Worm (Caenorhabditis elegans): ENCODE measurements around the gene T19C4.5.

Gene T19C4.5

DNA sequence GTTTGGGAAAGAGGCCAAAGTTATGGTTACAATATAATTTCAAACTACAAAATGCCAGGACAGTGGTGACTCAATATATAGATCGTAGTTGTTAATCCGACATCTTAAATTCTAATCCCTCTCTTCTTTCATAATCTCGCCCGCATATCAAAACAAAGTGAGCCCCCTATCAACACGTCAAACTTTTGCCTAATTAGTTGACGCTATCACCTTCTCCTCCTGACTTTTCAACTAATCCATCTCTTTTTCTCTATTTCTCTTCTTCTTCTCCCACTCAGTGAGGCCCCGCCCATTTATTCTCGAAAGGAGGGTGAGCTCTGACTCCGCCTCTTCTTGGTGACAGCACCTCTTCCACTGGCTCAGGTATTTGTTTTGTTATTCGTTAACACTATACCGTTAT lies 39.3 kb downstream of the T19C4.5 start:
- TF ChIP-seq C08G9.2 (tag; optimal IDR thresholded peaks at IDR 0.05) (no peak), Y22D7AL.16 (tag; optimal IDR thresholded peaks at IDR 0.05) (no peak), sox-4 (tag; optimal IDR thresholded peaks at IDR 0.05) (no peak), ceh-24 (tag; optimal IDR thresholded peaks at IDR 0.05) (no peak), lin-11 (tag; optimal IDR thresholded peaks at IDR 0.05) (no peak), ttx-3 (tag; optimal IDR thresholded peaks at IDR 0.05) (no peak), eyg-1 (tag; optimal IDR thresholded peaks at IDR 0.05) (no peak), odd-2 (tag; optimal IDR thresholded peaks at IDR 0.05) (no peak), hlh-6 (tag; optimal IDR thresholded peaks at IDR 0.05) (no peak), pha-4 (tag; optimal IDR thresholded peaks at IDR 0.05) (no peak)

DNA sequence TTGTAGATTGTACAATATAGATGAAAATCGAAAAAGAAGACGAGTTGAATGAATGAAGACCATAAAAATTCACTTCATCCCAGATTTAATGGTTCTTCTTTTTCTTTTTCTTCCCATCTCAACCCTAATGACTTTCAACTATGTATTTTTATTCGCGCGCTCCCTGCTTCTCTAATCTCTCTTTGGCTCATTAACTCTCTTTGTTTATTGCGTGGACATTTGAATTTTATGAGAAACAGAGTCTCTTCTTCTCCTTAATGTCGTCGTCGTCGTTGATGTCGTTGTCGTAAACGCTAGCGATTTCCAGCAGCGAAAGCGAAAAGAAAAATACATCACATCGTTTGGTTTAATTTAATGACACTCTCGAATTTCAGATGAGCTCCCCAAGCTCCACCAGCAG lies 42.6 kb downstream of the T19C4.5 start:
- TF ChIP-seq dve-1 (tag; optimal IDR thresholded peaks at IDR 0.05), result no peak
- no peak for TF ChIP-seq nhr-232 (tag; optimal IDR thresholded peaks at IDR 0.05)
- TF ChIP-seq ama-1 (optimal IDR thresholded peaks at IDR 0.05), result no peak
- TF ChIP-seq hlh-15 (tag; optimal IDR thresholded peaks at IDR 0.05), result no peak
- no peak for TF ChIP-seq Y22D7AL.16 (tag; optimal IDR thresholded peaks at IDR 0.05)
- no peak for TF ChIP-seq unc-55 (GFP tag; optimal IDR thresholded peaks at IDR 0.05)
- no peak for TF ChIP-seq syd-9 (tag; optimal IDR thresholded peaks at IDR 0.05)
- no peak for TF ChIP-seq pax-1 (tag; optimal IDR thresholded peaks at IDR 0.05)
- no peak for TF ChIP-seq unc-3 (GFP tag; conservative IDR thresholded peaks at IDR 0.05)
- no peak for TF ChIP-seq unc-3 (tag; optimal IDR thresholded peaks at IDR 0.05)
- no peak for TF ChIP-seq T23F11.4 (GFP tag; optimal IDR thresholded peaks at IDR 0.05)
- no peak for TF ChIP-seq pros-1 (tag; optimal IDR thresholded peaks at IDR 0.05)
- TF ChIP-seq zip-5 (tag; optimal IDR thresholded peaks at IDR 0.05), result no peak
- no peak for TF ChIP-seq sox-2 (GFP tag; IDR thresholded peaks at IDR 0.05)
- TF ChIP-seq hlh-30 (tag; optimal IDR thresholded peaks at IDR 0.05; ENCODE audit: insufficient read depth), result no peak
- no peak for TF ChIP-seq ceh-14 (tag; optimal IDR thresholded peaks at IDR 0.05)
- TF ChIP-seq hlh-8 (tag; optimal IDR thresholded peaks at IDR 0.05), result no peak
- no peak for TF ChIP-seq ztf-16 (tag; optimal IDR thresholded peaks at IDR 0.05)

DNA sequence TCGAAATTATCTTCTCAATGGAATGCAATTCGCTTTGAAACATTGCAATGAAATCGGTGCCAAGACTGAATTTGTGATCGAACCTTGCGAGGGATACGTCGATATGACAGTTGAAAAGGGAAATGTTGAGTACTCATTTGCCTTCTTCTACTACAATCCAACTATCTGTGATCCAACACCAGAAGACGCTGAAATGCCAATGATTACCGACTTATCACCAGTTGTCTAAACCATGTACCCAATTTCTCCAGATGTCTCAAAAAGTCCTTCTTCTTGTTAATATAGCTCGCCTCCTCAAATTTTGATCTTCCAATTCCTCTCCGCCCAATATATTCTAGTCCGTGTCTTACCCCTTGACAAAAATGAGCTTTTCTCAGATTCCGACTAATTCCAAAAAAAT lies 44.1 kb downstream of the T19C4.5 start:
- TF ChIP-seq ets-4 (tag; optimal IDR thresholded peaks at IDR 0.05) (no peak), T23F11.4 (GFP tag; optimal IDR thresholded peaks at IDR 0.05) (no peak), nhr-232 (tag; optimal IDR thresholded peaks at IDR 0.05) (no peak), odd-2 (tag; optimal IDR thresholded peaks at IDR 0.05) (no peak), hlh-15 (tag; optimal IDR thresholded peaks at IDR 0.05) (no peak), ceh-2 (tag; optimal IDR thresholded peaks at IDR 0.05) (no peak), tbx-2 (tag; optimal IDR thresholded peaks at IDR 0.05) (no peak), K02D7.2 (tag; optimal IDR thresholded peaks at IDR 0.05) (no peak), pat-9 (tag; optimal IDR thresholded peaks at IDR 0.05) (no peak), C38D4.7 (GFP tag; optimal IDR thresholded peaks at IDR 0.05) (no peak), nhr-11 (tag; optimal IDR thresholded peaks at IDR 0.05) (no peak), sdc-2 (tag; optimal IDR thresholded peaks at IDR 0.05) (no peak)

DNA sequence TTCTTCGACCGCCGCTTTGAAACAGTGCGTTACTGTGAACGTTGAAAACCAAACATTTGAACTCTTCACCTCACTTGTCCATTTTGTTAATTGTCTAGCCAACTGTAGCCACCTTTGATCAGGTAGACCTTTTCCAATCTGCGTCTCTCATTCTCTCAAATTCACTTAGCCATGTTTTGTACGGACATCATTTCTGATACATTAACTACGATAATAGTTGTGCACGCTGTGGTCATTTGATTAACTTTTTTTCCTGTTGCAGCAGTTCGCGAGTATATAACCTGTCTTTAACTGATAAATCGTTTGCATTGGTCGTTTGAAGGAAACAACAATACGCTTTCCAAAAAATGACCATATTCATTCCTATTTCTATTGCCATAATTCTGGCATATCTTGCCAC lies 45.4 kb downstream of the T19C4.5 start, which contains the start of gene cyp-29A2:
Gene cyp-29A2 (plus strand): TSS at position 190 of the 400 bp plus-strand sequence.
- no peak for TF ChIP-seq nfya-1 (tag; optimal IDR thresholded peaks at IDR 0.05)
- no peak for TF ChIP-seq ceh-2 (tag; optimal IDR thresholded peaks at IDR 0.05)
- TF ChIP-seq tbx-7 (tag; optimal IDR thresholded peaks at IDR 0.05), result no peak
- no peak for TF ChIP-seq dmd-4 (tag; optimal IDR thresholded peaks at IDR 0.05; ENCODE audit: borderline replicate concordance)
- no peak for TF ChIP-seq lim-6 (tag; optimal IDR thresholded peaks at IDR 0.05)
- no peak for TF ChIP-seq pax-1 (tag; optimal IDR thresholded peaks at IDR 0.05)
- TF ChIP-seq che-1 (tag; optimal IDR thresholded peaks at IDR 0.05), result no peak
- TF ChIP-seq syd-9 (tag; optimal IDR thresholded peaks at IDR 0.05), result no peak
- no peak for TF ChIP-seq pat-9 (tag; optimal IDR thresholded peaks at IDR 0.05)
- TF ChIP-seq hlh-6 (tag; optimal IDR thresholded peaks at IDR 0.05), result no peak
- no peak for TF ChIP-seq Y22D7AL.16 (tag; optimal IDR thresholded peaks at IDR 0.05)
- no peak for TF ChIP-seq ceh-30 (tag; optimal IDR thresholded peaks at IDR 0.05)
- TF ChIP-seq pha-2 (tag; optimal IDR thresholded peaks at IDR 0.05), result no peak
- TF ChIP-seq zip-5 (tag; optimal IDR thresholded peaks at IDR 0.05), result no peak
- TF ChIP-seq pqm-1 (tag; optimal IDR thresholded peaks at IDR 0.05), result no peak
- TF ChIP-seq mec-3 (tag; optimal IDR thresholded peaks at IDR 0.05; ENCODE audit: borderline replicate concordance), result no peak
- TF ChIP-seq tbx-2 (tag; optimal IDR thresholded peaks at IDR 0.05), result no peak
- no peak for TF ChIP-seq C08G9.2 (tag; optimal IDR thresholded peaks at IDR 0.05)
- no peak for TF ChIP-seq ceh-45 (GFP tag; IDR thresholded peaks at IDR 0.05)
- TF ChIP-seq ceh-24 (tag; optimal IDR thresholded peaks at IDR 0.05), result no peak
